Worm (Caenorhabditis elegans) whole organism, L2 larva: ENCODE results near the gene C27B7.9.

Experiments
- blmp-1 ChIP-seq: sonication (generic microtip); optimal IDR thresholded peaks from 2 replicates; lab custom pipeline; 2017; ENCODE audit warnings: missing genetic modification characterization, mild to moderate bottlenecking, missing compliant biosample characterization, antibody characterized with exemption, moderate library complexity; ENCODE audit not compliant: insufficient read depth
- egl-27 ChIP-seq: sonication (generic microtip); optimal IDR thresholded peaks from 3 replicates; lab custom pipeline; 2017; ENCODE audit warnings: missing biosample characterization, missing genetic modification reagents, missing genetic modification characterization
- lin-11 ChIP-seq: fragments of 150-350 bp; sonication (generic microtip); optimal IDR thresholded peaks from 2 replicates; lab custom pipeline; 2014; ENCODE audit warnings: missing biosample characterization, missing genetic modification characterization, inconsistent platforms, mixed read lengths
- mdl-1 ChIP-seq, 2 experiments: fragments of 150-350 bp in 1 of 2; sonication (generic microtip) in 1 of 2; optimal IDR thresholded peaks; 2 replicates each; lab custom pipeline; 2017; ENCODE audit warnings: missing biosample characterization in 2 of 2, missing genetic modification characterization in 2 of 2
- nhr-11 ChIP-seq: fragments of 150-350 bp; optimal IDR thresholded peaks from 2 replicates; lab custom pipeline; 2014; ENCODE audit warnings: missing biosample characterization, missing genetic modification characterization
- nhr-12 ChIP-seq: fragments of 150-350 bp; optimal IDR thresholded peaks from 2 replicates; lab custom pipeline; 2014; ENCODE audit warnings: missing biosample characterization, missing genetic modification characterization
- nhr-6 ChIP-seq: fragments of 150-350 bp; optimal IDR thresholded peaks from 2 replicates; lab custom pipeline; 2014; ENCODE audit warnings: missing biosample characterization, missing genetic modification characterization
- sma-3 ChIP-seq: sonication (generic microtip); optimal IDR thresholded peaks from 2 replicates; lab custom pipeline; 2016; ENCODE audit warnings: missing genetic modification reagents, missing genetic modification characterization, missing compliant biosample characterization

DNA sequence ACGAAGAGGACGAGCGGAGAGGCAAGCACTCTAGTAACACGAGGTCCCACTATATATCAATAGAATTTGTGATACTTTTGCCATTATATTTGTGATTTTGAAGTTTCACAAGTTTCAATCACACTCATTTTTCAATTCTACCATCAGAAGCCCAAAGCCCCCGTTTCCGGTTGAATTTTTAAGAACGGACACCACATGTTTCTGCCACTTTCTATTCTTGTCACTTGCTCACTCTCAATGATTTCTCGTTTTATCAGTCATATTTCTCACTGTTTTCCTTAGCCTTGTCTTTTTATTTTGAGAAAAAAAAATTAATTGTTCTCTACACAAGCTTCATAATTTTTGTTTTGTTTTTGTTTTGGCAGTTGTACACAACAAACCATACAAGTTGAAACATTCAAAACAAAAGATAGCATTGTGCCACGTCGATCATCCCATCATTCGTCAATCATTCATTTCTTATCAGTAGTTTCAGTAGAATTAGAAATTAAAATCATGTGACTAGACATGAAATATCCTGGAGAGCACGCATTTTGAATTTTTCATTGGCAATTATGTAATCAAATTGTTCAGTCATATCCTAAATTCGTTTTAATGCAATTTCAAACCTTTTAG, 36.1 kb upstream of the C27B7.9 start:
- TF ChIP-seq sma-3 (no peak), lin-11 (tag; lab: Kevin White, UChicago) (no peak), nhr-11 (tag; lab: Kevin White, UChicago) (no peak), blmp-1 (tag; lab: Kevin White, UChicago) (no peak), nhr-6 (tag; lab: Kevin White, UChicago) (no peak), nhr-12 (no peak), egl-27 (tag; lab: Kevin White, UChicago) (no peak), mdl-1 (tag; optimal IDR thresholded peaks at IDR 0.05; lab: Kevin White, UChicago) (no peak)
